Fruit fly (Drosophila melanogaster) whole organism, embryonic: Measurements from ENCODE around the gene mdu.

Experiments
- Atf-2 ChIP-seq: fragments of 200-800 bp; sonication (Bioruptor generic); optimal IDR thresholded peaks from 2 replicates; lab custom pipeline; 2016; ENCODE audit warnings: missing biosample characterization, missing genetic modification characterization
- B-H1 ChIP-seq: fragments of 200-800 bp; sonication (Bioruptor generic); IDR thresholded peaks from 3 replicates; pipeline ENCODE4 v1.3.6; 2022; ENCODE audit warnings: missing biosample characterization, missing genetic modification characterization
- Blimp-1 ChIP-seq: fragments of 200-800 bp; sonication (Bioruptor generic); optimal IDR thresholded peaks from 3 replicates; lab custom pipeline; 2018; ENCODE audit warnings: missing biosample characterization, missing genetic modification characterization, mild to moderate bottlenecking, moderate library complexity, missing genetic modification reagents
- CG11247 ChIP-seq: fragments of 200-800 bp; sonication (Bioruptor generic); IDR thresholded peaks from 2 replicates; pipeline ENCODE4 v1.3.6; 2022; ENCODE audit warnings: missing biosample characterization, missing genetic modification characterization
- CG11398 ChIP-seq: fragments of 200-800 bp; sonication (Bioruptor generic); optimal IDR thresholded peaks from 2 replicates; lab custom pipeline; 2016; ENCODE audit warnings: missing biosample characterization, missing genetic modification characterization
- CG11560 ChIP-seq: fragments of 200-800 bp; sonication (Bioruptor generic); IDR thresholded peaks from 3 replicates; pipeline ENCODE4 v1.3.6; 2022; ENCODE audit warnings: missing biosample characterization, missing genetic modification characterization
- CG11696 ChIP-seq: fragments of 200-800 bp; sonication (Bioruptor generic); IDR thresholded peaks from 2 replicates; pipeline ENCODE4 v1.3.6; 2022; ENCODE audit warnings: missing biosample characterization, missing genetic modification characterization
- CG1233 ChIP-seq: fragments of 200-800 bp; sonication (Bioruptor generic); optimal IDR thresholded peaks from 4 replicates; lab custom pipeline; 2018; ENCODE audit warnings: missing biosample characterization, mild to moderate bottlenecking, missing genetic modification characterization
- CG12391 ChIP-seq: fragments of 200-800 bp; sonication (Bioruptor generic); optimal IDR thresholded peaks from 3 replicates; lab custom pipeline; 2018; ENCODE audit warnings: missing biosample characterization, mild to moderate bottlenecking, missing genetic modification characterization, moderate library complexity
- CG12659 ChIP-seq: fragments of 200-800 bp; sonication (Bioruptor generic); optimal IDR thresholded peaks from 3 replicates; lab custom pipeline; 2017; ENCODE audit warnings: mild to moderate bottlenecking, missing biosample characterization, missing genetic modification reagents, missing genetic modification characterization
- CG13123 ChIP-seq: fragments of 200-800 bp; sonication (Bioruptor generic); optimal IDR thresholded peaks from 2 replicates; lab custom pipeline; 2016; ENCODE audit warnings: missing biosample characterization, missing genetic modification characterization
- CG15011 ChIP-seq: fragments of 200-800 bp; sonication (Bioruptor generic); optimal IDR thresholded peaks from 3 replicates; lab custom pipeline; 2018; ENCODE audit warnings: missing biosample characterization, mild to moderate bottlenecking, missing genetic modification characterization
- CG1602 ChIP-seq: fragments of 200-800 bp; sonication (Bioruptor generic); optimal IDR thresholded peaks from 3 replicates; lab custom pipeline; 2016; ENCODE audit warnings: missing biosample characterization, missing genetic modification characterization
- CG17359 ChIP-seq: fragments of 200-800 bp; sonication (Bioruptor generic); optimal IDR thresholded peaks from 3 replicates; lab custom pipeline; 2018; ENCODE audit warnings: missing biosample characterization, mild to moderate bottlenecking, missing genetic modification characterization, moderate library complexity
- CG18476 ChIP-seq: fragments of 200-800 bp; sonication (Bioruptor generic); optimal IDR thresholded peaks from 2 replicates; lab custom pipeline; 2016; ENCODE audit warnings: missing biosample characterization, mild to moderate bottlenecking, missing genetic modification characterization
- CG2678 ChIP-seq: fragments of 200-800 bp; sonication (Bioruptor generic); optimal IDR thresholded peaks from 3 replicates; lab custom pipeline; 2019; ENCODE audit warnings: missing biosample characterization, mild to moderate bottlenecking, missing genetic modification characterization, moderate library complexity
- CG2712 ChIP-seq: fragments of 200-800 bp; optimal IDR thresholded peaks from 3 replicates; lab custom pipeline; 2019; ENCODE audit warnings: missing biosample characterization, mild to moderate bottlenecking, missing genetic modification characterization, moderate library complexity
- CG4424 ChIP-seq: fragments of 200-800 bp; sonication (Bioruptor generic); optimal IDR thresholded peaks from 3 replicates; lab custom pipeline; 2016; ENCODE audit warnings: missing biosample characterization, missing genetic modification characterization
- CG7372 ChIP-seq: fragments of 200-800 bp; sonication (Bioruptor generic); IDR thresholded peaks from 2 replicates; pipeline ENCODE4 v1.3.6; 2022; ENCODE audit warnings: missing biosample characterization, missing genetic modification characterization
- CG8089 ChIP-seq: fragments of 200-800 bp; sonication (Bioruptor generic); optimal IDR thresholded peaks from 3 replicates; lab custom pipeline; 2016; ENCODE audit warnings: missing biosample characterization, missing genetic modification characterization
- CG8290 ChIP-seq, 3 experiments: fragments of 200-800 bp; sonication (Bioruptor generic); optimal IDR thresholded peaks; 2 replicates each; lab custom pipeline; 2016 to 2019; ENCODE audit warnings: missing biosample characterization in 3 of 3, missing genetic modification characterization in 3 of 3, mild to moderate bottlenecking in 2 of 3, moderate library complexity in 1 of 3
- CG8388 ChIP-seq: fragments of 200-800 bp; sonication (Bioruptor generic); optimal IDR thresholded peaks from 2 replicates; lab custom pipeline; 2019; ENCODE audit warnings: missing biosample characterization, mild to moderate bottlenecking, missing genetic modification characterization, moderate library complexity
- CG9727 ChIP-seq: fragments of 200-800 bp; sonication (Bioruptor generic); optimal IDR thresholded peaks from 3 replicates; lab custom pipeline; 2017; ENCODE audit warnings: missing biosample characterization, mild to moderate bottlenecking, missing genetic modification characterization
- CoRest ChIP-seq: fragments of 200-800 bp; sonication (Bioruptor generic); optimal IDR thresholded peaks from 3 replicates; lab custom pipeline; 2018; ENCODE audit warnings: missing biosample characterization, mild to moderate bottlenecking, missing genetic modification characterization, moderate library complexity
- D19A ChIP-seq: fragments of 200-800 bp; optimal IDR thresholded peaks from 3 replicates; lab custom pipeline; 2019; ENCODE audit warnings: missing biosample characterization, mild to moderate bottlenecking, missing genetic modification characterization, moderate library complexity
- Fer3 ChIP-seq: fragments of 200-800 bp; sonication (Bioruptor generic); optimal IDR thresholded peaks from 2 replicates; lab custom pipeline; 2018; ENCODE audit warnings: missing biosample characterization, mild to moderate bottlenecking, missing genetic modification characterization, moderate library complexity
- HHEX ChIP-seq: fragments of 200-800 bp; sonication (Bioruptor generic); optimal IDR thresholded peaks from 3 replicates; lab custom pipeline; 2017; ENCODE audit warnings: missing biosample characterization, mild to moderate bottlenecking, missing genetic modification characterization, missing genetic modification reagents
- Hmr ChIP-seq: fragments of 200-800 bp; sonication (Bioruptor generic); optimal IDR thresholded peaks from 3 replicates; lab custom pipeline; 2017; ENCODE audit warnings: mild to moderate bottlenecking, missing biosample characterization, missing genetic modification reagents, missing genetic modification characterization
- Hr3 ChIP-seq: fragments of 200-800 bp; sonication (Bioruptor generic); optimal IDR thresholded peaks from 3 replicates; lab custom pipeline; 2016; ENCODE audit warnings: missing biosample characterization, missing genetic modification characterization
- Meics ChIP-seq: fragments of 200-800 bp; sonication (Bioruptor generic); optimal IDR thresholded peaks from 2 replicates; lab custom pipeline; 2017; ENCODE audit warnings: missing biosample characterization, mild to moderate bottlenecking, missing genetic modification characterization
- Sox100B ChIP-seq: fragments of 200-800 bp; sonication (Bioruptor generic); optimal IDR thresholded peaks from 3 replicates; lab custom pipeline; 2018; ENCODE audit warnings: missing biosample characterization, mild to moderate bottlenecking, missing genetic modification characterization
- Spps ChIP-seq: fragments of 200-800 bp; sonication (Bioruptor generic); optimal IDR thresholded peaks from 2 replicates; lab custom pipeline; 2018; ENCODE audit warnings: missing biosample characterization, mild to moderate bottlenecking, missing genetic modification characterization
- Xbp1 ChIP-seq: fragments of 200-800 bp; sonication (Bioruptor generic); optimal IDR thresholded peaks from 3 replicates; lab custom pipeline; 2016; ENCODE audit warnings: missing biosample characterization, mild to moderate bottlenecking, missing genetic modification characterization
- Xrp1 ChIP-seq: fragments of 200-800 bp; sonication (Bioruptor generic); IDR thresholded peaks from 2 replicates; pipeline ENCODE4 v1.3.6; 2022; ENCODE audit warnings: missing biosample characterization, missing genetic modification characterization
- chif ChIP-seq, 2 experiments: fragments of 200-800 bp; sonication (Bioruptor generic); optimal IDR thresholded peaks; 3 replicates each; lab custom pipeline; 2016; ENCODE audit warnings: missing biosample characterization in 2 of 2, missing genetic modification characterization in 2 of 2
- dpn ChIP-seq, 2 experiments: fragments of 200-800 bp; sonication (Bioruptor generic); optimal IDR thresholded peaks; 3 replicates each; lab custom pipeline; 2016; ENCODE audit warnings: missing biosample characterization in 2 of 2, missing genetic modification characterization in 2 of 2
- ems ChIP-seq: fragments of 200-800 bp; sonication (Bioruptor generic); optimal IDR thresholded peaks from 3 replicates; lab custom pipeline; 2016; ENCODE audit warnings: missing biosample characterization, missing genetic modification characterization
- en ChIP-seq: fragments of 200-800 bp; sonication (Bioruptor generic); optimal IDR thresholded peaks from 2 replicates; lab custom pipeline; 2016; ENCODE audit warnings: missing biosample characterization, missing genetic modification characterization
- eve ChIP-seq, 2 experiments: fragments of >200 bp; optimal IDR thresholded peaks; 2 replicates each; lab custom pipeline; 2017; ENCODE audit warnings: missing biosample characterization in 2 of 2, missing genetic modification characterization in 2 of 2
- fd96Cb ChIP-seq: fragments of 200-800 bp; sonication (Bioruptor generic); optimal IDR thresholded peaks from 2 replicates; lab custom pipeline; 2018; ENCODE audit warnings: missing biosample characterization, mild to moderate bottlenecking, missing genetic modification characterization, moderate library complexity
- gfzf ChIP-seq: fragments of 200-800 bp; sonication (Bioruptor generic); optimal IDR thresholded peaks from 2 replicates; lab custom pipeline; 2016; ENCODE audit warnings: missing biosample characterization, mild to moderate bottlenecking, missing genetic modification characterization, moderate library complexity
- grau ChIP-seq: fragments of 200-800 bp; optimal IDR thresholded peaks from 3 replicates; lab custom pipeline; 2019; ENCODE audit warnings: missing biosample characterization, mild to moderate bottlenecking, missing genetic modification characterization, moderate library complexity
- lmd ChIP-seq: fragments of 200-800 bp; sonication (Bioruptor generic); IDR thresholded peaks from 2 replicates; pipeline ENCODE4 v1.3.6; 2022; ENCODE audit warnings: missing biosample characterization, missing genetic modification characterization
- odd ChIP-seq: fragments of 200-800 bp; sonication (Bioruptor generic); optimal IDR thresholded peaks from 2 replicates; lab custom pipeline; 2017; ENCODE audit warnings: missing biosample characterization, mild to moderate bottlenecking, missing genetic modification characterization
- org-1 ChIP-seq: fragments of 200-800 bp; sonication (Bioruptor generic); optimal IDR thresholded peaks from 2 replicates; lab custom pipeline; 2017; ENCODE audit warnings: missing biosample characterization, missing genetic modification characterization
- pum ChIP-seq: fragments of 200-800 bp; sonication (Bioruptor generic); optimal IDR thresholded peaks from 2 replicates; lab custom pipeline; 2016; ENCODE audit warnings: missing biosample characterization, missing genetic modification characterization
- row ChIP-seq: fragments of 200-800 bp; sonication (Bioruptor generic); IDR thresholded peaks from 3 replicates; pipeline ENCODE4 v1.3.6; 2022; ENCODE audit warnings: missing biosample characterization, missing genetic modification characterization
- schlank ChIP-seq: fragments of 200-800 bp; sonication (Bioruptor generic); optimal IDR thresholded peaks from 2 replicates; lab custom pipeline; 2018; ENCODE audit warnings: missing biosample characterization, mild to moderate bottlenecking, missing genetic modification characterization
- sens ChIP-seq: fragments of 200-800 bp; sonication (Bioruptor generic); peaks from one replicate; lab custom pipeline; 2016; ENCODE audit warnings: missing biosample characterization, missing genetic modification characterization
- tgo ChIP-seq: fragments of 200-800 bp; sonication (Bioruptor generic); IDR thresholded peaks from 3 replicates; pipeline ENCODE4 v1.3.6; 2022; ENCODE audit warnings: missing biosample characterization, missing genetic modification characterization

Gene mdu

DNA sequence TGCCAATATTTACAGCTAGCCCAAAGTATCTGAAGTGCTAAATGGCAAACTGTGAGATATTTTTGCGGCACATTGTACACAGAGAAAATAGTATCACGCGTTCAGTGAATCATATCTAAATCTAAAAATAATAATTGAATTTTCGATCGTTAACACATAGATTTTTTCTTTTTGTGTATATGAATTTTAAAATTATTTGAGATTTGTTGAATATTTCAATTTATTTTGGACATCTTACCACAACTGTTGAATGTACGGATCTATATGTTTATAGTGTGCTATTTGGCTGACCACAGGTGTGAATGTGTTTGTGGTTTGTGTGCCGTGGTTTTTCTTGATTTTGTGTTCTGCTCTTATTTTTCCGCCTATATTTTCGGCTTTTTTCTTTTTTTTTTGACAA is 27.2 kb upstream of the mdu start (continued):
- TF ChIP-seq CG12659 (GFP tag; lab: Kevin White, UChicago), result peak; percentile 67
- peak; percentile 68 for TF ChIP-seq HHEX (GFP tag; lab: Kevin White, UChicago)
- peak; percentile 46 for TF ChIP-seq CG15011
- TF ChIP-seq odd (GFP tag; lab: Kevin White, UChicago), result peak; percentile 31
- TF ChIP-seq fd96Cb, result peak; percentile 33
- TF ChIP-seq tgo, result peak; percentile 46; the same call in 1 of the 3 replicates
- peak in 1 of 2 experiments; percentile 42 for TF ChIP-seq chif (GFP tag; optimal IDR thresholded peaks at IDR 0.05; lab: Kevin White, UChicago)
- TF ChIP-seq CG11398 (GFP tag; lab: Kevin White, UChicago), result peak; percentile 19
- TF ChIP-seq Sox100B (GFP tag; lab: Kevin White, UChicago), result peak; percentile 38
- peak; percentile 79 for TF ChIP-seq row
- TF ChIP-seq Xrp1, result peak; percentile 51
- peak; percentile 61 for TF ChIP-seq CG17359 (tag; lab: Kevin White, UChicago)
- peak; percentile 63 for TF ChIP-seq Fer3 (tag; lab: Kevin White, UChicago)
- peak; percentile 32 for TF ChIP-seq en
- no peak for TF ChIP-seq CG11560
- peak; percentile 67 for TF ChIP-seq CG18476 (GFP tag; lab: Kevin White, UChicago)
- peak; percentile 42 for TF ChIP-seq CG1602 (GFP tag; lab: Kevin White, UChicago)
- peak; percentile 63; the same call in 1 of the 2 replicates for TF ChIP-seq CG7372 (GFP tag; lab: Robert Waterston, UW)
- no peak for TF ChIP-seq CG8089 (GFP tag; lab: Kevin White, UChicago)
- peak; percentile 60 for TF ChIP-seq grau (tag; lab: Kevin White, UChicago)
- peak; percentile 46 for TF ChIP-seq Blimp-1
- TF ChIP-seq CG2712, result peak; percentile 48
- TF ChIP-seq Xbp1 (GFP tag; lab: Kevin White, UChicago), result peak; percentile 51
- TF ChIP-seq CG12391 (tag; lab: Kevin White, UChicago), result peak; percentile 68
- peak; percentile 73 for TF ChIP-seq CG9727 (GFP tag; lab: Kevin White, UChicago)
- TF ChIP-seq CG4424, result peak; percentile 51
- TF ChIP-seq Hr3 (GFP tag; lab: Kevin White, UChicago), result peak; percentile 40
- peak; percentile 72 for TF ChIP-seq CG2678
- TF ChIP-seq schlank (tag; lab: Kevin White, UChicago), result peak; percentile 4
- no peak for TF ChIP-seq Spps (tag; lab: Kevin White, UChicago)
- peak; percentile 37 for TF ChIP-seq ems (GFP tag; lab: Kevin White, UChicago)
- peak; percentile 78 for TF ChIP-seq Hmr (GFP tag; lab: Kevin White, UChicago)
- TF ChIP-seq org-1 (GFP tag; lab: Kevin White, UChicago), result peak; percentile 61
- peak; percentile 68 for TF ChIP-seq lmd (GFP tag; lab: Robert Waterston, UW)
- no peak for TF ChIP-seq B-H1 (GFP tag; lab: Robert Waterston, UW)
- peak; percentile 83 for TF ChIP-seq CG11696 (GFP tag; lab: Robert Waterston, UW)
- no peak for TF ChIP-seq CG8290 (GFP tag; optimal IDR thresholded peaks at IDR 0.05; lab: Kevin White, UChicago)
- no peak for TF ChIP-seq CG8290 (tag; optimal IDR thresholded peaks at IDR 0.05; lab: Kevin White, UChicago)
- TF ChIP-seq CG1233, result no peak
- peak; percentile 64 to 65 for TF ChIP-seq dpn (GFP tag; optimal IDR thresholded peaks at IDR 0.05; lab: Kevin White, UChicago)
- peak; percentile 30; the same call in 1 of the 2 replicates for TF ChIP-seq CG11247 (GFP tag; lab: Robert Waterston, UW)
- TF ChIP-seq gfzf (GFP tag; lab: Kevin White, UChicago), result no peak
- TF ChIP-seq CoRest (tag; lab: Kevin White, UChicago), result peak; percentile 69
- TF ChIP-seq pum, result peak; percentile 41
- TF ChIP-seq eve (GFP tag; optimal IDR thresholded peaks at IDR 0.05; lab: Kevin White, UChicago), result peak in 1 of 2 experiments; percentile 71
- peak; percentile 68 for TF ChIP-seq sens (GFP tag; lab: Kevin White, UChicago)
- peak; percentile 47 for TF ChIP-seq CG8388 (GFP tag; lab: Kevin White, UChicago)
- peak; percentile 80 for TF ChIP-seq Meics (GFP tag; lab: Kevin White, UChicago)
- peak; percentile 11 for TF ChIP-seq CG13123
- TF ChIP-seq D19A (tag; lab: Kevin White, UChicago), result peak; percentile 10
- peak; percentile 42 for TF ChIP-seq Atf-2
